Fruit fly (Drosophila melanogaster) whole organism, embryonic: ENCODE data around the gene hry.

Experiments used
- CG11456 ChIP-seq: fragments of 200-800 bp; sonication (Bioruptor generic); IDR thresholded peaks from 3 replicates; pipeline ENCODE4 v1.3.6; 2022; ENCODE audit warnings: missing biosample characterization, missing genetic modification characterization
- CG15269 ChIP-seq: fragments of 200-800 bp; sonication (Bioruptor generic); optimal IDR thresholded peaks from 2 replicates; lab custom pipeline; 2018; ENCODE audit warnings: missing biosample characterization, mild to moderate bottlenecking, missing genetic modification characterization, moderate library complexity
- CG1602 ChIP-seq: fragments of 200-800 bp; sonication (Bioruptor generic); optimal IDR thresholded peaks from 3 replicates; lab custom pipeline; 2016; ENCODE audit warnings: missing biosample characterization, missing genetic modification characterization
- CG2129 ChIP-seq: fragments of 200-800 bp; sonication (Bioruptor generic); IDR thresholded peaks from 2 replicates; pipeline ENCODE4 v1.3.6; 2022; ENCODE audit warnings: missing biosample characterization, missing genetic modification characterization; ENCODE audit not compliant: partially characterized antibody
- CG32772 ChIP-seq: fragments of 200-800 bp; sonication (Bioruptor generic); IDR thresholded peaks from 2 replicates; pipeline ENCODE4 v1.3.6; 2022; ENCODE audit warnings: missing biosample characterization, missing genetic modification characterization
- CG4328 ChIP-seq: fragments of 200-800 bp; sonication (Bioruptor generic); optimal IDR thresholded peaks from 3 replicates; lab custom pipeline; 2017; ENCODE audit warnings: missing biosample characterization, missing genetic modification reagents, missing genetic modification characterization
- CG6175 ChIP-seq: fragments of 200-800 bp; sonication (Bioruptor generic); IDR thresholded peaks from 3 replicates; pipeline ENCODE4 v1.3.6; 2022; ENCODE audit warnings: missing biosample characterization, missing genetic modification characterization
- CG6813 ChIP-seq: fragments of 200-800 bp; sonication (Bioruptor generic); optimal IDR thresholded peaks from 2 replicates; lab custom pipeline; 2017; ENCODE audit warnings: missing biosample characterization, missing genetic modification characterization, mild to moderate bottlenecking, moderate library complexity, missing genetic modification reagents
- CG7357 ChIP-seq: fragments of 200-800 bp; sonication (Bioruptor generic); IDR thresholded peaks from 3 replicates; pipeline ENCODE4 v1.3.6; 2022; ENCODE audit warnings: missing biosample characterization, missing genetic modification characterization
- CG8281 ChIP-seq: fragments of 200-800 bp; sonication (Bioruptor generic); optimal IDR thresholded peaks from 2 replicates; lab custom pipeline; 2018; ENCODE audit warnings: missing biosample characterization, mild to moderate bottlenecking, missing genetic modification characterization, moderate library complexity
- CG8290 ChIP-seq, 3 experiments: fragments of 200-800 bp; sonication (Bioruptor generic); optimal IDR thresholded peaks; 2 replicates each; lab custom pipeline; 2016 to 2019; ENCODE audit warnings: missing biosample characterization in 3 of 3, missing genetic modification characterization in 3 of 3, mild to moderate bottlenecking in 2 of 3, moderate library complexity in 1 of 3
- ERR ChIP-seq: fragments of 200-800 bp; sonication (Bioruptor generic); optimal IDR thresholded peaks from 2 replicates; lab custom pipeline; 2016; ENCODE audit warnings: missing biosample characterization, missing genetic modification characterization
- Gsc ChIP-seq: fragments of 200-800 bp; sonication (Bioruptor generic); IDR thresholded peaks from 2 replicates; pipeline ENCODE4 v1.3.6; 2022; ENCODE audit warnings: missing biosample characterization, missing genetic modification characterization
- HLH3B ChIP-seq: fragments of 200-800 bp; sonication (Bioruptor generic); IDR thresholded peaks from 2 replicates; pipeline ENCODE4 v1.3.6; 2022; ENCODE audit warnings: missing biosample characterization, missing genetic modification characterization
- Hmr ChIP-seq: fragments of 200-800 bp; sonication (Bioruptor generic); optimal IDR thresholded peaks from 3 replicates; lab custom pipeline; 2017; ENCODE audit warnings: mild to moderate bottlenecking, missing biosample characterization, missing genetic modification reagents, missing genetic modification characterization
- Hr51 ChIP-seq, 2 experiments: fragments of 200-800 bp; sonication (Bioruptor generic); optimal IDR thresholded peaks; 2 replicates in 1 of 2; 3 replicates in 1 of 2; lab custom pipeline; 2016 to 2018; ENCODE audit warnings: missing biosample characterization in 2 of 2, missing genetic modification characterization in 2 of 2, mild to moderate bottlenecking in 1 of 2, moderate library complexity in 1 of 2
- Hr78 ChIP-seq, 2 experiments: fragments of 200-800 bp in 1 of 2; fragments of >200 bp in 1 of 2; sonication (Bioruptor generic) in 1 of 2; optimal IDR thresholded peaks; 2 replicates each; lab custom pipeline; 2017 to 2019; ENCODE audit warnings: missing biosample characterization in 2 of 2, missing genetic modification characterization in 2 of 2, mild to moderate bottlenecking in 1 of 2, moderate library complexity in 1 of 2
- Hsf ChIP-seq: fragments of 200-800 bp; sonication (Bioruptor generic); optimal IDR thresholded peaks from 3 replicates; lab custom pipeline; 2016; ENCODE audit warnings: missing biosample characterization, missing genetic modification characterization
- Med ChIP-seq: fragments of 200-800 bp; sonication (Bioruptor generic); peaks from one replicate; lab custom pipeline; 2016; ENCODE audit warnings: missing biosample characterization, missing genetic modification characterization, mild to moderate bottlenecking, inconsistent platforms, moderate library complexity
- NFAT ChIP-seq: fragments of 200-800 bp; sonication (Bioruptor generic); IDR thresholded peaks from 2 replicates; pipeline ENCODE4 v1.3.6; 2022; ENCODE audit warnings: missing biosample characterization, missing genetic modification characterization
- Xbp1 ChIP-seq: fragments of 200-800 bp; sonication (Bioruptor generic); optimal IDR thresholded peaks from 3 replicates; lab custom pipeline; 2016; ENCODE audit warnings: missing biosample characterization, mild to moderate bottlenecking, missing genetic modification characterization
- caup ChIP-seq: fragments of 200-800 bp; sonication (Bioruptor generic); optimal IDR thresholded peaks from 3 replicates; lab custom pipeline; 2017; ENCODE audit warnings: missing biosample characterization, mild to moderate bottlenecking, missing genetic modification characterization, moderate library complexity; ENCODE audit not compliant: severe bottlenecking
- chinmo ChIP-seq: fragments of 200-800 bp; sonication (Bioruptor generic); IDR thresholded peaks from 4 replicates; pipeline ENCODE4 v1.3.6; 2022; ENCODE audit warnings: missing biosample characterization, missing genetic modification characterization; ENCODE audit not compliant: partially characterized antibody
- chm ChIP-seq: fragments of 200-800 bp; sonication (Bioruptor generic); IDR thresholded peaks from 2 replicates; pipeline ENCODE4 v1.3.6; 2022; ENCODE audit warnings: missing biosample characterization, missing genetic modification characterization
- cwo ChIP-seq: fragments of 200-800 bp; sonication (Bioruptor generic); optimal IDR thresholded peaks from 3 replicates; lab custom pipeline; 2017; ENCODE audit warnings: missing biosample characterization, missing genetic modification characterization, mild to moderate bottlenecking, moderate library complexity, missing genetic modification reagents
- ewg ChIP-seq: fragments of 200-800 bp; sonication (Bioruptor generic); optimal IDR thresholded peaks from 3 replicates; lab custom pipeline; 2017; ENCODE audit warnings: mild to moderate bottlenecking, missing biosample characterization, missing genetic modification reagents, missing genetic modification characterization
- exex ChIP-seq: fragments of 200-800 bp; sonication (Bioruptor generic); optimal IDR thresholded peaks from 4 replicates; lab custom pipeline; 2018; ENCODE audit warnings: missing biosample characterization, mild to moderate bottlenecking, missing genetic modification characterization, moderate library complexity
- fd102C ChIP-seq: fragments of 200-800 bp; sonication (Bioruptor generic); optimal IDR thresholded peaks from 2 replicates; lab custom pipeline; 2018; ENCODE audit warnings: missing biosample characterization, mild to moderate bottlenecking, missing genetic modification characterization, moderate library complexity
- ftz-f1 ChIP-seq: fragments of 200-800 bp; sonication (Bioruptor generic); optimal IDR thresholded peaks from 2 replicates; lab custom pipeline; 2016; ENCODE audit warnings: missing biosample characterization, missing genetic modification characterization
- gem ChIP-seq: fragments of 200-800 bp; sonication (Bioruptor generic); optimal IDR thresholded peaks from 2 replicates; lab custom pipeline; 2019; ENCODE audit warnings: missing biosample characterization, mild to moderate bottlenecking, missing genetic modification characterization, moderate library complexity
- gt ChIP-seq: fragments of 200-800 bp; sonication (Bioruptor generic); IDR thresholded peaks from 2 replicates; pipeline ENCODE4 v1.3.6; 2022; ENCODE audit warnings: missing biosample characterization, missing genetic modification characterization
- inv ChIP-seq: fragments of 200-800 bp; sonication (Bioruptor generic); IDR thresholded peaks from 2 replicates; pipeline ENCODE4 v1.3.6; 2022; ENCODE audit warnings: missing biosample characterization, missing genetic modification characterization; ENCODE audit not compliant: partially characterized antibody
- kni ChIP-seq: fragments of 200-800 bp; sonication (Bioruptor generic); optimal IDR thresholded peaks from 3 replicates; lab custom pipeline; 2017; ENCODE audit warnings: mild to moderate bottlenecking, missing biosample characterization, missing genetic modification reagents, missing genetic modification characterization
- lab ChIP-seq: fragments of 200-800 bp; sonication (Bioruptor generic); optimal IDR thresholded peaks from 3 replicates; lab custom pipeline; 2017; ENCODE audit warnings: missing biosample characterization, missing genetic modification characterization, mild to moderate bottlenecking, moderate library complexity, missing genetic modification reagents
- lilli ChIP-seq: fragments of 200-800 bp; sonication (Bioruptor generic); optimal IDR thresholded peaks from 3 replicates; lab custom pipeline; 2016; ENCODE audit warnings: missing biosample characterization, missing genetic modification characterization
- luna ChIP-seq: fragments of 200-800 bp; sonication (Bioruptor generic); optimal IDR thresholded peaks from 2 replicates; lab custom pipeline; 2016; ENCODE audit warnings: missing biosample characterization, missing genetic modification characterization
- nom ChIP-seq: fragments of 200-800 bp; sonication (Bioruptor generic); optimal IDR thresholded peaks from 2 replicates; lab custom pipeline; 2017; ENCODE audit warnings: missing biosample characterization, missing genetic modification characterization, mild to moderate bottlenecking, moderate library complexity, missing genetic modification reagents
- pum ChIP-seq: fragments of 200-800 bp; sonication (Bioruptor generic); optimal IDR thresholded peaks from 2 replicates; lab custom pipeline; 2016; ENCODE audit warnings: missing biosample characterization, missing genetic modification characterization
- sd ChIP-seq: fragments of 200-800 bp; sonication (Bioruptor generic); optimal IDR thresholded peaks from 3 replicates; lab custom pipeline; 2018; ENCODE audit warnings: missing biosample characterization, mild to moderate bottlenecking, missing genetic modification characterization, moderate library complexity
- sqz ChIP-seq: fragments of 200-800 bp; sonication (Bioruptor generic); optimal IDR thresholded peaks from 3 replicates; lab custom pipeline; 2018; ENCODE audit warnings: missing biosample characterization, mild to moderate bottlenecking, missing genetic modification characterization
- ssp ChIP-seq: fragments of 200-800 bp; sonication (Bioruptor generic); IDR thresholded peaks from 2 replicates; pipeline ENCODE4 v1.3.6; 2022; ENCODE audit warnings: missing biosample characterization, missing genetic modification characterization
- ttk ChIP-seq: fragments of 200-800 bp; sonication (Bioruptor generic); IDR thresholded peaks from 2 replicates; pipeline ENCODE4 v2.1.2; 2022; ENCODE audit warnings: missing biosample characterization, missing genetic modification characterization
- vvl ChIP-seq: fragments of 200-800 bp; sonication (Bioruptor generic); IDR thresholded peaks from 2 replicates; pipeline ENCODE4 v1.3.6; 2022; ENCODE audit warnings: missing biosample characterization, missing genetic modification characterization

Gene hry

dm6 chr3L:8677774-8678173, 2.2 kb downstream of the hry start (continued):
- no peak for TF ChIP-seq ttk (GFP tag; lab: Robert Waterston, UW)
- TF ChIP-seq inv (GFP tag; lab: Robert Waterston, UW) = no peak
- TF ChIP-seq, all 482 proteins: peak for 5

- no peak for TF ChIP-seq caup (GFP tag; lab: Kevin White, UChicago)
- no peak for TF ChIP-seq fd102C (GFP tag; lab: Kevin White, UChicago)
- no peak for TF ChIP-seq lab (GFP tag; lab: Kevin White, UChicago)
- TF ChIP-seq CG11456 (GFP tag; lab: Robert Waterston, UW) = no peak
- TF ChIP-seq exex (tag; lab: Kevin White, UChicago) = no peak
- TF ChIP-seq CG2129 (GFP tag; lab: Robert Waterston, UW) = no peak
- TF ChIP-seq CG4328 (GFP tag; lab: Kevin White, UChicago) = no peak
- TF ChIP-seq lilli (GFP tag; lab: Kevin White, UChicago) = no peak
- TF ChIP-seq chinmo = 0 out of 4 replicates have a peak, but pooled peaks have one; percentile 35
- peak; percentile 54 for TF ChIP-seq Med
Observed at dm6 chr3L:8680353-8680752, 4.8 kb downstream of the hry start.

DNA sequence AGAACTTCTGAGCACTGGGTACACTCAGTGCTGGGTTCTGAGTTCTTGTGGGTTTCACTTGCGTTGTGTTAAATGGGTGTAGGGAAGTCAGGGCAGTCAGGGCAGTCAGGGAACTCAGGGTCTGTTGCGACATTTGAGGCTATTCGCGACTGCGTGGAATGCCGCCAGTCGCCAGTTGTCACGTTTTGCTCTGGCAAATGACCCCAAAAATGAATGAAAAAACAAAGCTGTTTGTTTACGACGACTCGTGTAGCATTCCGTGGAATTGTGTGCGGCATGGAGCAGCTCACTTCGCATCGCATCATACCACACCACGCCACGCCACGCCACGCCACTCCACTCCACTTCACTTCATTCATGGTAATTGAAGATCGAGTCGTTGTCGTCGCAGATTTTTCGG, 5.7 kb downstream of the hry start:
- TF ChIP-seq gt (GFP tag; lab: Robert Waterston, UW) (no peak), CG7357 (no peak), CG6175 (peak; percentile 39; the same call in 1 of the 3 replicates), NFAT (0 out of 2 replicates have a peak, but pooled peaks have one; percentile 27), chinmo (0 out of 4 replicates have a peak, but pooled peaks have one; percentile 8), ewg (GFP tag; lab: Kevin White, UChicago) (no peak), HLH3B (no peak), Med (peak; percentile 9), CG32772 (GFP tag; lab: Robert Waterston, UW) (no peak), cwo (GFP tag; lab: Kevin White, UChicago) (peak; percentile 49), nom (peak; percentile 2), sd (tag; lab: Kevin White, UChicago) (peak; percentile 71), Hmr (no peak)

DNA sequence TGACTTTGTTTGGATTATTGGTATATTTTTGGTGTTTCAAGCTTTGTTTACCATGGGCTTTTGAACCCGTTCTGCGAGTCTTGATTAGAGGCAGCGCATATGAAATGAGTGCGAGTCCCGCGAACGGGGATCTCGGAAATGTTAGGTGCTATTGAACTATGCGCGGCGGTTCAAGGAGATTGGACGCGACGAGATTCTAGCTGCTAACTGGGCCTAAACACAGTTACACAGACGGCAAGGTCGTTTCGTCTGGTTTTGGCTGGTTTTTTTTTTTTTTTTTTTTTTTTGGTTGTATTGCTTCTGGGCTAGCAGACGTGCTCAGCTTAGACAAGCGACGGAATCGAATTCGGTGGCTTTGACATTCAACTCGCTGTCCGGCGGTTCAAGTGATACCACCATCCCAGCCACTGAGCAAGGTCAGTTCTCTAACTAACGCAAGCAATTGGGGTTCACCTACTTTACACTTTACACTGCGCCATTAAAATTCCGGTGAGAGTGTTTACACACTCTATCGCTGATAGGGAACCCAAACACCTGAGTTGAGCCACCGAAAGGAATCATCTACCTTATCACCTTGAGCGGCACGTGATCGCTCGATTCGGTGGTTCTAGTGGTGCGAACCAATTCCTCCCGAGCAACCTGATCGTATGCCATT, 6.5 kb downstream of the hry start:
- no peak for TF ChIP-seq chm
- TF ChIP-seq ftz-f1 (GFP tag; lab: Kevin White, UChicago) = peak; percentile 82
- peak; percentile 49 for TF ChIP-seq gem
- TF ChIP-seq Gsc = no peak
- TF ChIP-seq vvl (GFP tag; lab: Robert Waterston, UW) = peak; percentile 47; the same call in 1 of the 2 replicates
- peak; percentile 24 for TF ChIP-seq CG15269 (tag; lab: Kevin White, UChicago)
- no peak for TF ChIP-seq CG6813
- TF ChIP-seq CG1602 = no peak
- TF ChIP-seq pum (GFP tag; lab: Kevin White, UChicago) = no peak
- peak; percentile 2 for TF ChIP-seq kni (GFP tag; lab: Kevin White, UChicago)
- TF ChIP-seq CG8281 (tag; lab: Kevin White, UChicago) = no peak
- TF ChIP-seq Med = peak; percentile 65
- peak in 1 of 2 experiments; percentile 6 for TF ChIP-seq Hr78 (GFP tag; optimal IDR thresholded peaks at IDR 0.05; lab: Kevin White, UChicago)
- no peak for TF ChIP-seq ERR
- peak; percentile 64 for TF ChIP-seq sd (tag; lab: Kevin White, UChicago)
- peak; percentile 49 for TF ChIP-seq cwo (GFP tag; lab: Kevin White, UChicago)
- TF ChIP-seq CG8290 (GFP tag; optimal IDR thresholded peaks at IDR 0.05; lab: Kevin White, UChicago) = no peak
- peak in 1 of 2 experiments; percentile 48 for TF ChIP-seq CG8290 (tag; optimal IDR thresholded peaks at IDR 0.05; lab: Kevin White, UChicago)
- TF ChIP-seq luna = no peak
- no peak for TF ChIP-seq Xbp1 (GFP tag; lab: Kevin White, UChicago)
- peak; percentile 14 for TF ChIP-seq sqz (GFP tag; lab: Kevin White, UChicago)
- no peak for TF ChIP-seq Hsf (GFP tag; lab: Kevin White, UChicago)
- 0 out of 2 replicates have a peak, but pooled peaks have one; percentile 3 for TF ChIP-seq ssp (GFP tag; lab: Robert Waterston, UW)
- no peak for TF ChIP-seq Hr51 (GFP tag; optimal IDR thresholded peaks at IDR 0.05; lab: Kevin White, UChicago)
